Fruit fly (Drosophila melanogaster): Measurements from ENCODE around the gene CG14253.

DNA sequence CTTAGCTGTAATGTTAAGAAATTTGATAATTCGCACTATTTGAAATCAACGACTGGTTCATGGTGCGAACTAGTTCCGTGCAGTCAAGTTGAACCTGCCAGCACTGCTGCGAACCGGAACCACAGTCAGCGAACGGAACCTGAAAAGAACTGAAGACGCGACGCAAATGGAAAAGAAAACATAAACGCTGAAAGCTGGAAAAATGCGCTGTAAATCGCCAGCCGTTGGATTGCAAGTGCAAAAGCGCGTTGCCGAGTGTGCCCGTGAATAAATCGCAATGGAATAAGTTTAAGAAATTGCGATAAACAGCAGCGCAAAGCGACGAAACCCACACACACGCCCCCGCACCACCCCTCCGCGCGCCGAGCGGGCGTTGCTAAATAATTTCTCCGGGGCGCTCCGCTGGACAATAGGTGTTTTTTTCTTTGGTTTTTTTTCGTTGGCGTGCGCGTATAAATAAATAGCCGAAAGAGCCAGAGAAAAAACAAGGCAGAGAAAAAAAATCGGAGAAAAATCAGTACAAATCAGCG is 11.5 kb upstream of the CG14253 start, which contains the start of gene CG5521:
- TF ChIP-seq psq (optimal IDR thresholded peaks at IDR 0.05) (no peak), CG8478 (optimal IDR thresholded peaks at IDR 0.05) (no peak), EcR (GFP tag; optimal IDR thresholded peaks at IDR 0.05) (no peak), Dll (optimal IDR thresholded peaks at IDR 0.05) (no peak)

All from whole organism.